Fruit fly (Drosophila melanogaster) whole organism, wandering third instar larva: ENCODE results near the gene CG13056.

Experiments
- Abd-B ChIP-seq: fragments of >200 bp; optimal IDR thresholded peaks from 2 replicates; lab custom pipeline; 2017; ENCODE audit warnings: missing biosample characterization, missing genetic modification characterization
- CG32264 ChIP-seq: fragments of 200-800 bp; sonication (Bioruptor generic); optimal IDR thresholded peaks from 2 replicates; lab custom pipeline; 2016; ENCODE audit warnings: missing biosample characterization, missing genetic modification characterization
- CG9705 ChIP-seq: fragments of 200-800 bp; sonication (Bioruptor generic); optimal IDR thresholded peaks from 2 replicates; lab custom pipeline; 2018; ENCODE audit warnings: missing biosample characterization, mild to moderate bottlenecking, missing genetic modification characterization
- CrebA ChIP-seq: fragments of 200-800 bp; sonication (Bioruptor generic); optimal IDR thresholded peaks from 2 replicates; lab custom pipeline; 2016; ENCODE audit warnings: missing biosample characterization, mild to moderate bottlenecking, missing genetic modification characterization, borderline replicate concordance
- Dfd ChIP-seq: fragments of >200 bp; optimal IDR thresholded peaks from 2 replicates; lab custom pipeline; 2017; ENCODE audit warnings: missing biosample characterization, missing genetic modification characterization
- Dif ChIP-seq: fragments of 200-275, 200-300 bp; sonication (Bioruptor generic); optimal IDR thresholded peaks from 2 replicates; lab custom pipeline; 2018; ENCODE audit warnings: missing biosample characterization, missing genetic modification characterization; ENCODE audit not compliant: partially characterized antibody
- HLH106 ChIP-seq: fragments of 200-800 bp; optimal IDR thresholded peaks from 3 replicates; lab custom pipeline; 2019; ENCODE audit warnings: missing biosample characterization, mild to moderate bottlenecking, missing genetic modification characterization, moderate library complexity
- Hnf4 ChIP-seq: fragments of 200-800 bp; sonication (Bioruptor generic); optimal IDR thresholded peaks from 2 replicates; lab custom pipeline; 2016; ENCODE audit warnings: missing biosample characterization, mild to moderate bottlenecking, missing genetic modification characterization
- Hr78 ChIP-seq: fragments of >200 bp; optimal IDR thresholded peaks from 2 replicates; lab custom pipeline; 2017; ENCODE audit warnings: missing biosample characterization, missing genetic modification characterization
- Hr83 ChIP-seq: fragments of 200-300 bp; sonication (Bioruptor generic); optimal IDR thresholded peaks from 2 replicates; lab custom pipeline; 2016; ENCODE audit warnings: missing biosample characterization, mild to moderate bottlenecking, missing genetic modification characterization, moderate library complexity; ENCODE audit not compliant: poor library complexity, severe bottlenecking
- Mio ChIP-seq: sonication (Bioruptor generic); optimal IDR thresholded peaks from 2 replicates; lab custom pipeline; 2016; ENCODE audit warnings: missing biosample characterization, missing genetic modification characterization
- Myc ChIP-seq: fragments of >200 bp; optimal IDR thresholded peaks from 2 replicates; lab custom pipeline; 2017
- N ChIP-seq: fragments of >200 bp; optimal IDR thresholded peaks from 2 replicates; lab custom pipeline; 2018; ENCODE audit warnings: missing biosample characterization, missing external identifiers, missing genetic modification characterization
- OdsH ChIP-seq: fragments of 200-800 bp; sonication (Bioruptor generic); optimal IDR thresholded peaks from 2 replicates; lab custom pipeline; 2016; ENCODE audit warnings: missing biosample characterization, mild to moderate bottlenecking, missing genetic modification characterization
- Rel ChIP-seq, 2 experiments: fragments of 200-800 bp; sonication (Bioruptor generic) in 1 of 2; optimal IDR thresholded peaks; 2 replicates in 1 of 2; 3 replicates in 1 of 2; lab custom pipeline; 2016 to 2019; ENCODE audit warnings: mild to moderate bottlenecking in 2 of 2, missing biosample characterization in 2 of 2, missing genetic modification characterization in 2 of 2, moderate library complexity in 1 of 2
- Sp1 ChIP-seq: fragments of 200-800 bp; sonication (Bioruptor generic); optimal IDR thresholded peaks from 3 replicates; lab custom pipeline; 2019; ENCODE audit warnings: missing biosample characterization, mild to moderate bottlenecking, missing genetic modification characterization, moderate library complexity
- Vsx2 ChIP-seq: fragments of 200-300, 225-300 bp; sonication (Bioruptor generic); optimal IDR thresholded peaks from 2 replicates; lab custom pipeline; 2018; ENCODE audit warnings: missing biosample characterization, missing genetic modification characterization; ENCODE audit not compliant: partially characterized antibody
- br ChIP-seq: fragments of 200-800 bp; sonication (Bioruptor generic); optimal IDR thresholded peaks from 2 replicates; lab custom pipeline; 2016; ENCODE audit warnings: missing biosample characterization, missing genetic modification characterization
- brk ChIP-seq: fragments of 200-800 bp; sonication (Bioruptor generic); optimal IDR thresholded peaks from 2 replicates; lab custom pipeline; 2016; ENCODE audit warnings: missing biosample characterization, mild to moderate bottlenecking, missing genetic modification characterization
- dl ChIP-seq, 2 experiments: fragments of 175-275, 200-275 bp in 1 of 2; fragments of 200-275 bp in 1 of 2; sonication (Bioruptor generic); optimal IDR thresholded peaks; lab custom pipeline; 2018; ENCODE audit warnings: mild to moderate bottlenecking in 2 of 2, missing biosample characterization in 2 of 2, missing genetic modification characterization in 2 of 2, moderate library complexity in 2 of 2; ENCODE audit not compliant: partially characterized antibody in 2 of 2, insufficient read depth in 1 of 2
- dmrt93B ChIP-seq: fragments of 200-800 bp; sonication (Bioruptor generic); optimal IDR thresholded peaks from 2 replicates; lab custom pipeline; 2018; ENCODE audit warnings: missing biosample characterization, mild to moderate bottlenecking, missing genetic modification characterization
- ey ChIP-seq: fragments of 200-800 bp; sonication (Bioruptor generic); optimal IDR thresholded peaks from 2 replicates; lab custom pipeline; 2016; ENCODE audit warnings: missing biosample characterization, missing genetic modification characterization
- fru ChIP-seq: fragments of 200-800 bp; sonication (Bioruptor generic); optimal IDR thresholded peaks from 3 replicates; lab custom pipeline; 2016; ENCODE audit warnings: missing biosample characterization, mild to moderate bottlenecking, missing genetic modification characterization
- h ChIP-seq: fragments of 200-800 bp; sonication (Bioruptor generic); optimal IDR thresholded peaks from 3 replicates; lab custom pipeline; 2016; ENCODE audit warnings: missing biosample characterization, mild to moderate bottlenecking, missing genetic modification characterization
- jim ChIP-seq: fragments of 175-275, 200-325 bp; sonication (Bioruptor generic); optimal IDR thresholded peaks from 2 replicates; lab custom pipeline; 2016; ENCODE audit warnings: missing biosample characterization, mild to moderate bottlenecking, missing genetic modification characterization
- lola ChIP-seq: fragments of >200 bp; optimal IDR thresholded peaks from 2 replicates; lab custom pipeline; 2017; ENCODE audit warnings: missing biosample characterization, missing genetic modification characterization
- pan ChIP-seq: fragments of >200 bp; optimal IDR thresholded peaks from 2 replicates; lab custom pipeline; 2017
- psq ChIP-seq: fragments of 200-800 bp; sonication (Bioruptor generic); optimal IDR thresholded peaks from 3 replicates; lab custom pipeline; 2017; ENCODE audit warnings: missing biosample characterization, mild to moderate bottlenecking, missing genetic modification characterization, moderate library complexity
- rgr ChIP-seq: fragments of 200-800 bp; sonication (Bioruptor generic); optimal IDR thresholded peaks from 3 replicates; lab custom pipeline; 2016; ENCODE audit warnings: missing biosample characterization, mild to moderate bottlenecking, missing genetic modification characterization
- sage ChIP-seq: fragments of 200-800 bp; sonication (Bioruptor generic); optimal IDR thresholded peaks from 2 replicates; lab custom pipeline; 2016; ENCODE audit warnings: missing biosample characterization, mild to moderate bottlenecking, missing genetic modification characterization
- sv ChIP-seq: fragments of 200-800 bp; sonication (Bioruptor generic); optimal IDR thresholded peaks from 3 replicates; lab custom pipeline; 2016; ENCODE audit warnings: missing biosample characterization, missing genetic modification characterization
- tai ChIP-seq: sonication (Bioruptor generic); optimal IDR thresholded peaks from 2 replicates; lab custom pipeline; 2016; ENCODE audit warnings: missing biosample characterization, missing genetic modification characterization
- woc ChIP-seq: sonication (Bioruptor generic); optimal IDR thresholded peaks from 2 replicates; lab custom pipeline; 2016; ENCODE audit warnings: missing biosample characterization, mild to moderate bottlenecking, missing genetic modification characterization

CG13056 gene

dm6 chr3L:16364182-16364581, 31.1 kb downstream of the CG13056 start (continued):
- TF ChIP-seq Mio (GFP tag; lab: Kevin White, UChicago) (no peak), ey (GFP tag; lab: Kevin White, UChicago) (peak; percentile 69), Dfd (GFP tag; lab: Kevin White, UChicago) (no peak), HLH106 (peak; percentile 82)
- TF ChIP-seq, all 38 proteins: peak for 16

- no peak for TF ChIP-seq Hr83
- no peak for TF ChIP-seq Dif (GFP tag; lab: Kevin White, UChicago)
These were observed 31.5 kb downstream of the CG13056 start, which contains the start of gene Cpr72Eb for dm6 chr3L:16364599-16364998. TSS of gene Cpr72Eb (plus strand) at chr3L:16364899.

DNA sequence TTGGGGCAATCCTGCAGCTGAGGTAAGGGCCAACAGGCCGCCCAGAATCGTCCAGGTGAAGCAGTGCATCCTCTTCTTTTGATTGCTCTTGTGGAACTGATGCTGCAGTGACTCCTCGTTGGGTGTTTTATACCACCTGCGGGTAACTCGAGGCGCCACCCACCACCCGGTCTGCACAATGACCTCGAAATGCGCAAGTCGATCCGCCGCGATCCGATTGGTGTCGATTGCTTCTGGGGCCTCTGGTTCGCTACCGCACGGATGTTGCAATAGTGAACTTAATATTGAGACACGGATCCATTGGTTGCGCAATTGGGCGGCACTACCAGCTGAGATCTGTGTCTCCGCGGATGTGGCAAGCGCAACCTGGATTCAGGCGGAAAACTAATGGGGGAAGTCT, 34.1 kb downstream of the CG13056 start, which contains the start of gene Cpr72Ec:
Gene Cpr72Ec (minus strand): TSS at position 101 of the 400 bp plus-strand sequence.
- TF ChIP-seq br (GFP tag; lab: Kevin White, UChicago) (no peak), OdsH (no peak), sv (GFP tag; lab: Kevin White, UChicago) (no peak), dmrt93B (GFP tag; lab: Kevin White, UChicago) (no peak), Hnf4 (GFP tag; lab: Kevin White, UChicago) (no peak), CrebA (GFP tag; lab: Kevin White, UChicago) (no peak), h (GFP tag; lab: Kevin White, UChicago) (no peak), brk (GFP tag; lab: Kevin White, UChicago) (no peak), Sp1 (GFP tag; lab: Kevin White, UChicago) (no peak), woc (no peak), Vsx2 (GFP tag; lab: Kevin White, UChicago) (no peak), Myc (no peak), N (GFP tag; lab: Kevin White, UChicago) (no peak), Mio (GFP tag; lab: Kevin White, UChicago) (no peak), Dif (GFP tag; lab: Kevin White, UChicago) (no peak), sage (GFP tag; lab: Kevin White, UChicago) (no peak), dl (GFP tag; optimal IDR thresholded peaks at IDR 0.05; lab: Kevin White, UChicago; ENCODE audit: insufficient read depth in 1 of 2, partially characterized antibody in 2 of 2) (no peak)

DNA sequence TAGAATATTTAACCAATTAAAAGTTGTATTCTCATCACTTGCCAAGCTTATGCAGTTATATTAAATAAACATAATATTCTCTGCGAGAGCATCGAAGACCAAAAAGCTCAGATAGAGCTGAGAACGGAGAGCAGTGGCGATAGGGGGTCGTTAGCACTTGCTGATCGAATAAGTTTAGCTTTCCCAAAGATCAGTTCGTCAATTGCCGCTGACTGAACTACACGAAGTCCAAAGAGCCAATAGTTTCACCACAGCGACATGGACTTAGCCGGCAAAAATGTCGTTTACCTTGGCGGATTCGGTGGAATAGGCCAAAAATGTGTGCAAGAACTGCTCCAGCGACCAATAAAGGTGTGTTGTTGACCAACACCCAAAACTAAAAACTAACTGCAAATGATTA, 35.1 kb downstream of the CG13056 start, which contains the start of gene CG4842:
Gene CG4842 (plus strand): TSS at position 191 of the 400 bp plus-strand sequence.
- TF ChIP-seq CG9705 (GFP tag; lab: Kevin White, UChicago) = no peak
- TF ChIP-seq Sp1 (GFP tag; lab: Kevin White, UChicago) = no peak
- TF ChIP-seq CrebA (GFP tag; lab: Kevin White, UChicago) = no peak
- TF ChIP-seq lola (GFP tag; lab: Kevin White, UChicago) = no peak
- TF ChIP-seq Hr78 (GFP tag; lab: Kevin White, UChicago) = no peak
- no peak for TF ChIP-seq dmrt93B (GFP tag; lab: Kevin White, UChicago)
- TF ChIP-seq jim (GFP tag; lab: Kevin White, UChicago) = no peak
- TF ChIP-seq Myc = no peak
- no peak for TF ChIP-seq Hr83
- TF ChIP-seq tai (GFP tag; lab: Kevin White, UChicago) = no peak
- TF ChIP-seq dl (GFP tag; optimal IDR thresholded peaks at IDR 0.05; lab: Kevin White, UChicago; ENCODE audit: insufficient read depth in 1 of 2, partially characterized antibody in 2 of 2) = no peak
- no peak for TF ChIP-seq fru (GFP tag; lab: Kevin White, UChicago)
- no peak for TF ChIP-seq pan (lab: Kevin White, UChicago)
- no peak for TF ChIP-seq N (GFP tag; lab: Kevin White, UChicago)
- TF ChIP-seq, all 38 proteins: peak for 0

dm6 chr3L:16369526-16369925, 36.4 kb downstream of the CG13056 start, which contains the start of gene CG18814:
TSS of gene CG18814 (plus strand) at chr3L:16369826.
- TF ChIP-seq rgr (no peak), HLH106 (no peak), Rel (GFP tag; optimal IDR thresholded peaks at IDR 0.05; lab: Kevin White, UChicago) (no peak), Rel (tag; optimal IDR thresholded peaks at IDR 0.05; lab: Kevin White, UChicago) (no peak), jim (GFP tag; lab: Kevin White, UChicago) (no peak), Hr83 (no peak), OdsH (no peak), Vsx2 (GFP tag; lab: Kevin White, UChicago) (no peak), Mio (GFP tag; lab: Kevin White, UChicago) (no peak), Sp1 (GFP tag; lab: Kevin White, UChicago) (no peak), pan (lab: Kevin White, UChicago) (no peak), Abd-B (GFP tag; lab: Kevin White, UChicago) (no peak), N (GFP tag; lab: Kevin White, UChicago) (no peak), tai (GFP tag; lab: Kevin White, UChicago) (no peak), CrebA (GFP tag; lab: Kevin White, UChicago) (no peak), Dfd (GFP tag; lab: Kevin White, UChicago) (no peak), br (GFP tag; lab: Kevin White, UChicago) (no peak), CG32264 (no peak), psq (GFP tag; lab: Kevin White, UChicago) (no peak), sv (GFP tag; lab: Kevin White, UChicago) (no peak), Hr78 (GFP tag; lab: Kevin White, UChicago) (no peak)
- TF ChIP-seq, all 38 proteins: peak for 0
